Worm (Caenorhabditis elegans) whole organism, midembryonic: ENCODE results near the gene K09C6.7.
"Not testable (repeated sequence)": the region's sequence is repeated elsewhere in the genome, so short reads cannot be mapped to it uniquely, and the experiment has no call there.

Experiments
- T22C8.4 ChIP-seq: fragments of 200-800 bp; sonication (Bioruptor generic); IDR thresholded peaks from 2 replicates; pipeline ENCODE4 v1.3.6; 2022; ENCODE audit warnings: missing genetic modification characterization, missing compliant biosample characterization
- cog-1 ChIP-seq: sonication (generic microtip); optimal IDR thresholded peaks from 2 replicates; lab custom pipeline; 2016; ENCODE audit warnings: missing genetic modification characterization, missing compliant biosample characterization
- flt-1 ChIP-seq: fragments of 200-800 bp; sonication (Bioruptor generic); IDR thresholded peaks from 2 replicates; pipeline ENCODE4 v1.3.6; 2022; ENCODE audit warnings: missing genetic modification characterization, missing compliant biosample characterization
- klf-2 ChIP-seq: fragments of 200-800 bp; sonication (Bioruptor generic); conservative IDR thresholded peaks from 2 replicates; pipeline ENCODE4 v1.3.6; 2022; ENCODE audit warnings: missing genetic modification reagents, missing genetic modification characterization, missing compliant biosample characterization
- med-1 ChIP-seq: sonication (generic microtip); optimal IDR thresholded peaks from 2 replicates; lab custom pipeline; 2017; ENCODE audit warnings: missing genetic modification characterization, mild to moderate bottlenecking, missing compliant biosample characterization, antibody characterized with exemption, missing genetic modification reagents; ENCODE audit not compliant: insufficient read depth
- ref-1 ChIP-seq: fragments of 200-800 bp; sonication (Bioruptor generic); conservative IDR thresholded peaks from 2 replicates; pipeline ENCODE4 v1.3.6; 2022; ENCODE audit warnings: missing genetic modification reagents, missing genetic modification characterization, missing compliant biosample characterization
- tab-1 ChIP-seq: fragments of 200-800 bp; sonication (Bioruptor generic); IDR thresholded peaks from 2 replicates; pipeline ENCODE4 v1.3.6; 2022; ENCODE audit warnings: missing genetic modification characterization, missing compliant biosample characterization
- ztf-23 ChIP-seq: fragments of 200-800 bp; sonication (Bioruptor generic); IDR thresholded peaks from 2 replicates; pipeline ENCODE4 v1.3.6; 2022; ENCODE audit warnings: missing genetic modification reagents, missing genetic modification characterization, missing compliant biosample characterization
- ztf-29 ChIP-seq: fragments of 200-800 bp; sonication (Bioruptor generic); IDR thresholded peaks from 2 replicates; pipeline ENCODE4 v1.3.6; 2022; ENCODE audit warnings: missing genetic modification reagents, missing genetic modification characterization, missing compliant biosample characterization

Gene K09C6.7

ce11 chrV:852184-852583 lies 13.3 kb upstream of the K09C6.7 start, which contains the start of gene K09C6.3:
K09C6.3 (plus strand) TSS chrV:852484.
- TF ChIP-seq med-1 (GFP tag; lab: Kevin White, UChicago) (no peak), ztf-29 (GFP tag; lab: Robert Waterston, UW) (no peak), T22C8.4 (GFP tag; lab: Robert Waterston, UW) (no peak), klf-2 (GFP tag; lab: Robert Waterston, UW) (no peak), ref-1 (GFP tag; lab: Robert Waterston, UW) (no peak), flt-1 (GFP tag; lab: Robert Waterston, UW) (no peak), cog-1 (tag; lab: Kevin White, UChicago) (no peak), tab-1 (GFP tag; lab: Robert Waterston, UW) (no peak), ztf-23 (no peak)

ce11 chrV:849512-849911 lies 10.6 kb upstream of the K09C6.7 start, which contains the start of gene srbc-12:
srbc-12 (plus strand) TSS chrV:849812.
- no peak for TF ChIP-seq tab-1 (GFP tag; lab: Robert Waterston, UW)
- no peak for TF ChIP-seq T22C8.4 (GFP tag; lab: Robert Waterston, UW)
- TF ChIP-seq ztf-23 = no peak
- TF ChIP-seq cog-1 (tag; lab: Kevin White, UChicago) = no peak
- no peak for TF ChIP-seq ref-1 (GFP tag; lab: Robert Waterston, UW)
- no peak for TF ChIP-seq flt-1 (GFP tag; lab: Robert Waterston, UW)
- no peak for TF ChIP-seq med-1 (GFP tag; lab: Kevin White, UChicago)

- TF ChIP-seq tab-1 (GFP tag; lab: Robert Waterston, UW) = no peak
- no peak for TF ChIP-seq cog-1 (tag; lab: Kevin White, UChicago)
- no peak for TF ChIP-seq ztf-29 (GFP tag; lab: Robert Waterston, UW)
- TF ChIP-seq ztf-23 = no peak
- no peak for TF ChIP-seq T22C8.4 (GFP tag; lab: Robert Waterston, UW)
- TF ChIP-seq ref-1 (GFP tag; lab: Robert Waterston, UW) = no peak
- no peak for TF ChIP-seq flt-1 (GFP tag; lab: Robert Waterston, UW)
- TF ChIP-seq klf-2 (GFP tag; lab: Robert Waterston, UW) = no peak
- no peak for TF ChIP-seq med-1 (GFP tag; lab: Kevin White, UChicago)
These were observed 10.2 kb upstream of the K09C6.7 start for ce11 chrV:849042-849441.

ce11 chrV:847521-847920 lies 8.6 kb upstream of the K09C6.7 start, which contains the start of gene srbc-13:
srbc-13 (plus strand) TSS chrV:847821.
- no peak for TF ChIP-seq med-1 (GFP tag; lab: Kevin White, UChicago)
- TF ChIP-seq flt-1 (GFP tag; lab: Robert Waterston, UW) = no peak
- TF ChIP-seq ref-1 (GFP tag; lab: Robert Waterston, UW) = no peak
- TF ChIP-seq ztf-29 (GFP tag; lab: Robert Waterston, UW) = no peak
- TF ChIP-seq tab-1 (GFP tag; lab: Robert Waterston, UW) = no peak
- no peak for TF ChIP-seq ztf-23
- TF ChIP-seq cog-1 (tag; lab: Kevin White, UChicago) = no peak
- no peak for TF ChIP-seq T22C8.4 (GFP tag; lab: Robert Waterston, UW)
- no peak for TF ChIP-seq klf-2 (GFP tag; lab: Robert Waterston, UW)

ce11 chrV:843118-843517 lies 4.2 kb upstream of the K09C6.7 start, which contains the start of gene K09C6.8:
K09C6.8 (minus strand) TSS chrV:843218.
- not testable (repeated sequence) for TF ChIP-seq med-1 (GFP tag; lab: Kevin White, UChicago); tab-1 (GFP tag; lab: Robert Waterston, UW); ztf-23

- TF ChIP-seq ztf-23 (no peak), ztf-29 (GFP tag; lab: Robert Waterston, UW) (no peak), flt-1 (GFP tag; lab: Robert Waterston, UW) (no peak), ref-1 (GFP tag; lab: Robert Waterston, UW) (no peak), klf-2 (GFP tag; lab: Robert Waterston, UW) (no peak), med-1 (GFP tag; lab: Kevin White, UChicago) (no peak), tab-1 (GFP tag; lab: Robert Waterston, UW) (no peak), T22C8.4 (GFP tag; lab: Robert Waterston, UW) (no peak), cog-1 (tag; lab: Kevin White, UChicago) (no peak)
These were observed 3.7 kb upstream of the K09C6.7 start for ce11 chrV:842611-843010.

ce11 chrV:833368-833767 lies 5.5 kb downstream of the K09C6.7 start, which contains the start of gene F41H8.1:
F41H8.1 (plus strand) TSS chrV:833668.
- no peak for TF ChIP-seq ztf-29 (GFP tag; lab: Robert Waterston, UW)

- TF ChIP-seq ref-1 (GFP tag; lab: Robert Waterston, UW) (no peak), cog-1 (tag; lab: Kevin White, UChicago) (no peak), T22C8.4 (GFP tag; lab: Robert Waterston, UW) (no peak), tab-1 (GFP tag; lab: Robert Waterston, UW) (no peak), flt-1 (GFP tag; lab: Robert Waterston, UW) (no peak), med-1 (GFP tag; lab: Kevin White, UChicago) (no peak), ztf-23 (no peak), klf-2 (GFP tag; lab: Robert Waterston, UW) (no peak)
These were observed 12.8 kb downstream of the K09C6.7 start, which contains the start of gene F41H8.2 for ce11 chrV:826097-826496. F41H8.2 (plus strand) TSS chrV:826397.

- not testable (repeated sequence) for TF ChIP-seq tab-1 (GFP tag; lab: Robert Waterston, UW); cog-1 (tag; lab: Kevin White, UChicago); T22C8.4 (GFP tag; lab: Robert Waterston, UW)
These were observed 16.0 kb downstream of the K09C6.7 start, which contains the start of gene srx-31 for ce11 chrV:822922-823321. srx-31 (minus strand) TSS chrV:823022.

- not testable (repeated sequence) for TF ChIP-seq cog-1 (tag; lab: Kevin White, UChicago); ztf-29 (GFP tag; lab: Robert Waterston, UW); med-1 (GFP tag; lab: Kevin White, UChicago)
These were observed 18.3 kb downstream of the K09C6.7 start, which contains the start of gene srx-32 for ce11 chrV:820629-821028. srx-32 (minus strand) TSS chrV:820729.
